Worm (Caenorhabditis elegans): ENCODE data around the gene syp-1.

syp-1 gene

DNA sequence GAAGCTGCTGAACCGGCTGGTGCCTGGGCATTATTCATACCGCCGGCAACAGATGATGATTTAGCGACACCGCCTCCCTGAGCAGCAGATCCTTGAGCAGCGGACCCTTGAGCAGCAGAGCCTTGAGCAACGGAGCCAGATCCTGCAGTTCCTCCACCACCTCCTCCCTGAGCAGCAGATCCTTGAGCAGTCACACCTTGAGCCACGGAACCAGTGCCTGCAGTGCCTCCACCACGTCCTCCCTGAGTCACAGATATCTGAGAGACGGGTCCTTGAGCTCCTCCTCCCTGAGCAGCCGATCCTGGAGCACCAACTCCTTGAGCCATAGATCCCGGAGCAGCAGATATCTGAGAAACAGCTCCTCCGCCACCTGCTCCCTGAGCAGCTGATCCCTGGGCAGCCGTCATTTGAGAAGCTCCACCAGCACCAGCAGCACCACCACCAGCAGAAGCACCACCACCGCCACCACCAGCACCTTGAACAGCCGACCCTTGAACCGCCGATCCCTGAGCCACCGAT, 27.6 kb upstream of the syp-1 start:
- no peak for TF ChIP-seq lin-35 (GFP tag; optimal IDR thresholded peaks at IDR 0.05)
- TF ChIP-seq unc-62 (GFP tag; optimal IDR thresholded peaks at IDR 0.05), result no peak
- no peak for TF ChIP-seq lin-13 (GFP tag; optimal IDR thresholded peaks at IDR 0.05)
- TF ChIP-seq nhr-85 (tag), result no peak
- no peak for TF ChIP-seq irx-1 (tag; optimal IDR thresholded peaks at IDR 0.05)
- TF ChIP-seq nhr-20 (tag; optimal IDR thresholded peaks at IDR 0.05), result no peak
- no peak for TF ChIP-seq unc-130 (tag; optimal IDR thresholded peaks at IDR 0.05)
- no peak for TF ChIP-seq nhr-77 (tag; optimal IDR thresholded peaks at IDR 0.05)
- no peak for TF ChIP-seq aly-2 (tag; optimal IDR thresholded peaks at IDR 0.05)
- no peak for TF ChIP-seq egl-27 (tag; optimal IDR thresholded peaks at IDR 0.05)
- no peak for TF ChIP-seq ztf-4 (tag; optimal IDR thresholded peaks at IDR 0.05)
- no peak for TF ChIP-seq tlp-1 (tag; optimal IDR thresholded peaks at IDR 0.05)
- TF ChIP-seq lsy-2 (tag; optimal IDR thresholded peaks at IDR 0.05), result no peak
- no peak for TF ChIP-seq lin-15B (tag; optimal IDR thresholded peaks at IDR 0.05)
- TF ChIP-seq snu-23 (GFP tag; optimal IDR thresholded peaks at IDR 0.05), result no peak
- no peak for TF ChIP-seq ceh-63 (GFP tag; optimal IDR thresholded peaks at IDR 0.05)

DNA sequence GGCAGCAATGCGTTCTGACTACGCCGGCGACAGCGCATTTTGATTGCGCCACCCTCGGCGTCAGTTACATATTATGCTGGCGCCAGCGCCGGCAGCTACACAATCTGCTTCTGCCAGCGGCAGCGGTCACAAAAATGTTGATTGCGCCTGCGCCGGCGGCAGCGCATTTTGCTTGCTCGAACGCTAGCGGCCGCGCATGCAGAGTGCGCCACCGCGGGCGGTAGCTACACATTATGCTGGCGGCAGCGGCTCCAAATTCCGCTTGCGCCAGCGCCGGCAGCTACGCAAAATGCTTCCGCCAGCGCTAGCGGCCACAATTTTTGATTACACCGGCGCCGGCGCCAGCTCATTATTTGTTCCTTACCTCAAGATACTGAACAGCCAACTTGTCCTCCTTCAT, 26.9 kb upstream of the syp-1 start:
- TF ChIP-seq ets-5 (GFP tag; IDR thresholded peaks at IDR 0.05) (no peak), lin-39 (tag; optimal IDR thresholded peaks at IDR 0.05) (no peak), isw-1 (GFP tag; IDR thresholded peaks at IDR 0.05) (no peak), swsn-7 (tag; optimal IDR thresholded peaks at IDR 0.05) (no peak), skn-1 (tag; optimal IDR thresholded peaks at IDR 0.05) (no peak), nhr-47 (tag; optimal IDR thresholded peaks at IDR 0.05) (no peak), unc-62 (GFP tag; optimal IDR thresholded peaks at IDR 0.05) (no peak), elt-2 (tag; optimal IDR thresholded peaks at IDR 0.05) (no peak), unc-86 (tag; optimal IDR thresholded peaks at IDR 0.05) (no peak), egl-27 (tag; optimal IDR thresholded peaks at IDR 0.05) (no peak), pax-3 (tag; optimal IDR thresholded peaks at IDR 0.05) (no peak), nhr-77 (tag; optimal IDR thresholded peaks at IDR 0.05) (no peak), ceh-90 (tag; optimal IDR thresholded peaks at IDR 0.05) (no peak), grh-1 (GFP tag; IDR thresholded peaks at IDR 0.05) (no peak), fkh-10 (GFP tag; optimal IDR thresholded peaks at IDR 0.05) (no peak), Y116A8C.19 (tag; optimal IDR thresholded peaks at IDR 0.05; ENCODE audit: borderline replicate concordance) (no peak), rnt-1 (tag; optimal IDR thresholded peaks at IDR 0.05) (no peak), nhr-11 (tag; optimal IDR thresholded peaks at IDR 0.05) (no peak), fos-1 (tag; optimal IDR thresholded peaks at IDR 0.05) (no peak), ceh-8 (GFP tag; optimal IDR thresholded peaks at IDR 0.05) (no peak)

DNA sequence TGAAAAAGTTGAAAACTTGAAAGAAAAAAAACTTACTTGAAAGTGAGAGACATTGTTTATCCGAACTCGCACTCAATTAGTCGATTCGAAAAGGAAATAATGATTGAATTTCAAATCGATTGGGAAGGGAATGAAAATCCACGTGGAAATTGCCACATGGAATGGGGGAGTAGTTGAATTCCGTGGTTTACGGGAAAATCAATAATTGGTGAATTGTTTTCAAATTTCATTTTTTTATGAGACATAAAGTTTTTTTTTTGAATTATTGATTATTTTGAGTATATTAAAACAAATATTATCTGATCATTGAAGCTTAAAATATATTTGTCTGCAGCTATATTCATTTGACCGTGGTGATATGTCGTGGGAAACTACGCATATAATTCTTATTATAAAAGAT, 26.2 kb upstream of the syp-1 start, which contains the start of gene F13A7.1:
F13A7.1 (minus strand) TSS at position 101 of the 400 bp plus-strand sequence.
- no peak for TF ChIP-seq pag-3 (tag; optimal IDR thresholded peaks at IDR 0.05; ENCODE audit: borderline replicate concordance, insufficient read depth)
- TF ChIP-seq lin-39 (tag; optimal IDR thresholded peaks at IDR 0.05), result no peak
- TF ChIP-seq irx-1 (tag; optimal IDR thresholded peaks at IDR 0.05), result no peak
- no peak for TF ChIP-seq tbx-2 (tag; optimal IDR thresholded peaks at IDR 0.05)
- no peak for TF ChIP-seq nhr-71 (tag; optimal IDR thresholded peaks at IDR 0.05)
- TF ChIP-seq fos-1 (tag; optimal IDR thresholded peaks at IDR 0.05), result no peak
- no peak for TF ChIP-seq aly-2 (tag; optimal IDR thresholded peaks at IDR 0.05)
- TF ChIP-seq Y116A8C.19 (tag; optimal IDR thresholded peaks at IDR 0.05; ENCODE audit: borderline replicate concordance), result no peak
- TF ChIP-seq dpl-1 (GFP tag; optimal IDR thresholded peaks at IDR 0.05), result no peak
- TF ChIP-seq unc-130 (tag; optimal IDR thresholded peaks at IDR 0.05), result no peak
- no peak for TF ChIP-seq hpl-2 (GFP tag; optimal IDR thresholded peaks at IDR 0.05)
- TF ChIP-seq skn-1 (tag; optimal IDR thresholded peaks at IDR 0.05), result no peak
- no peak for TF ChIP-seq lsy-2 (tag; optimal IDR thresholded peaks at IDR 0.05)
- TF ChIP-seq zip-4 (GFP tag; optimal IDR thresholded peaks at IDR 0.05), result no peak
- no peak for TF ChIP-seq blmp-1 (tag; optimal IDR thresholded peaks at IDR 0.05)
- no peak for TF ChIP-seq nhr-77 (tag; optimal IDR thresholded peaks at IDR 0.05)
- TF ChIP-seq snu-23 (GFP tag; optimal IDR thresholded peaks at IDR 0.05), result no peak
- TF ChIP-seq pqm-1 (tag; optimal IDR thresholded peaks at IDR 0.05), result no peak
- TF ChIP-seq ceh-63 (GFP tag; optimal IDR thresholded peaks at IDR 0.05), result no peak
- TF ChIP-seq unc-86 (tag; optimal IDR thresholded peaks at IDR 0.05), result no peak

All from whole organism, L1 larva.